Worm (Caenorhabditis elegans): Measurements from ENCODE around the gene cec-7.
A peak's percentile ranks its signal among the peaks of the same experiment; 100 is the strongest.

cec-7 gene

DNA sequence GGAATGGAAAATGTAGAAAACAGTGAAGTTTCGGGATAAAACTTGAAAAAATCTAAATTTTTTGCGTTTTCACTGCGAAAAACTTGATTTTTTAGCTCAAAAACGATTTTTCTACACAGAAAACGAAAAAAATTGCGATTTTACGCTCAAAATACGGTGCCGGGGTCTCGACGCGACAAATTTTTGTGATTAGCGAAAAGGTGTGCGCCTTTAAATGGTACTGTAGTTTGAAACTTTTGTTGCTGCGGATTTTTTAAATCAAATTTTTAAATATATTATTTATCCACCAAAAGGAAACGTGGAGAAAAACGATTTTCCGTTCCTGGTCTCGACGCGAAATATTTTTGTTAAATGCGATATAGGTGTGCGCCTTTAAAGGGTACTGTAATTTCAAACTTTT, 29.8 kb upstream of the cec-7 start:
- TF ChIP-seq pqm-1 (tag; optimal IDR thresholded peaks at IDR 0.05) (no peak), lsy-12 (tag; optimal IDR thresholded peaks at IDR 0.05) (no peak)

DNA sequence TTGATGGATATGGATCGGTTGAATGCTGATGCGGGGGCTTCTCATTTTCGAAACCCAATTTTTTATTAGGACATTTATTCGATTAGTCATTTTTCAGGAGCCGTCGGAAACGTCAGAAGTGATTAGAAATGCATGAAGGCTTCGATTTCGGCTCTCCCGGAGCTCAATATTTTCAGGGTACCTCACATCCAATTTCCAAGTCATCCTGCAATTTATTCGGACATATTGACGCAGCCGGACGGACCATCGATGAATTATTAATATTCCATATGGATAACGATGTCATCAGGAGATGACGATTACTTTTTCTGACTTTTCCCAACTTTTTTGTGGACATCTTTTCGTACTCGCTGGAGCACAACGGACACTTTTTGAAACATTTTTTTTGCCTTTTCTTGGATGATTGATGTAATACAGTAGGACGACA, 29.2 kb upstream of the cec-7 start:
- TF ChIP-seq tbx-2 (tag; optimal IDR thresholded peaks at IDR 0.05) (peak; percentile 12), mdl-1 (tag; optimal IDR thresholded peaks at IDR 0.05) (no peak), ZK546.5 (tag; optimal IDR thresholded peaks at IDR 0.05) (no peak), ama-1 (optimal IDR thresholded peaks at IDR 0.05) (peak; percentile 70), nfya-1 (tag; optimal IDR thresholded peaks at IDR 0.05; ENCODE audit: insufficient read depth) (no peak), ztf-11 (tag; optimal IDR thresholded peaks at IDR 0.05) (no peak), pqm-1 (tag; optimal IDR thresholded peaks at IDR 0.05) (no peak), hmg-11 (tag; optimal IDR thresholded peaks at IDR 0.05) (no peak), R02D3.7 (tag; optimal IDR thresholded peaks at IDR 0.05) (peak; percentile 46), ceh-82 (tag; optimal IDR thresholded peaks at IDR 0.05) (no peak), unc-62 (GFP tag; optimal IDR thresholded peaks at IDR 0.05) (no peak), snpc-4 (tag; optimal IDR thresholded peaks at IDR 0.05) (no peak), nhr-28 (tag; optimal IDR thresholded peaks at IDR 0.05) (no peak), lsy-12 (tag; optimal IDR thresholded peaks at IDR 0.05) (peak; percentile 22), skn-1 (tag; optimal IDR thresholded peaks at IDR 0.05) (no peak), aly-2 (tag; optimal IDR thresholded peaks at IDR 0.05) (peak; percentile 86), nhr-43 (tag; optimal IDR thresholded peaks at IDR 0.05; ENCODE audit: poor library complexity, severe bottlenecking) (peak; percentile 87), unc-39 (tag; optimal IDR thresholded peaks at IDR 0.05) (no peak), nhr-23 (tag; optimal IDR thresholded peaks at IDR 0.05) (no peak), ceh-9 (tag; optimal IDR thresholded peaks at IDR 0.05) (no peak), egl-27 (tag; optimal IDR thresholded peaks at IDR 0.05) (no peak), daf-12 (tag; optimal IDR thresholded peaks at IDR 0.05) (no peak), jun-1 (tag; optimal IDR thresholded peaks at IDR 0.05) (no peak), zag-1 (tag; optimal IDR thresholded peaks at IDR 0.05) (no peak), lin-39 (tag; optimal IDR thresholded peaks at IDR 0.05) (peak; percentile 44), nhr-11 (tag; optimal IDR thresholded peaks at IDR 0.05) (peak; percentile 42), elt-1 (tag; optimal IDR thresholded peaks at IDR 0.05) (no peak), eor-1 (tag; optimal IDR thresholded peaks at IDR 0.05) (no peak), nhr-67 (tag; optimal IDR thresholded peaks at IDR 0.05) (no peak), nhr-77 (tag; optimal IDR thresholded peaks at IDR 0.05) (no peak), nhr-12 (tag; optimal IDR thresholded peaks at IDR 0.05) (no peak), ztf-4 (tag; optimal IDR thresholded peaks at IDR 0.05) (no peak), pha-4 (tag; optimal IDR thresholded peaks at IDR 0.05) (peak; percentile 2), mml-1 (tag; optimal IDR thresholded peaks at IDR 0.05) (no peak), fos-1 (tag; optimal IDR thresholded peaks at IDR 0.05) (no peak), elt-3 (tag; optimal IDR thresholded peaks at IDR 0.05) (no peak), elt-2 (tag; optimal IDR thresholded peaks at IDR 0.05) (peak; percentile 37), nhr-237 (tag; optimal IDR thresholded peaks at IDR 0.05) (no peak), ceh-16 (tag; optimal IDR thresholded peaks at IDR 0.05) (no peak), egl-5 (tag; optimal IDR thresholded peaks at IDR 0.05) (no peak), nhr-25 (tag; optimal IDR thresholded peaks at IDR 0.05) (no peak), fkh-10 (GFP tag; optimal IDR thresholded peaks at IDR 0.05) (no peak), lin-15B (tag; optimal IDR thresholded peaks at IDR 0.05) (no peak), sea-2 (GFP tag; optimal IDR thresholded peaks at IDR 0.05) (no peak), nhr-76 (tag; optimal IDR thresholded peaks at IDR 0.05) (no peak), ceh-28 (tag; optimal IDR thresholded peaks at IDR 0.05) (peak; percentile 63), fkh-2 (tag; optimal IDR thresholded peaks at IDR 0.05) (no peak)
